Worm (Caenorhabditis elegans): ENCODE data around the gene prp-21.

DNA sequence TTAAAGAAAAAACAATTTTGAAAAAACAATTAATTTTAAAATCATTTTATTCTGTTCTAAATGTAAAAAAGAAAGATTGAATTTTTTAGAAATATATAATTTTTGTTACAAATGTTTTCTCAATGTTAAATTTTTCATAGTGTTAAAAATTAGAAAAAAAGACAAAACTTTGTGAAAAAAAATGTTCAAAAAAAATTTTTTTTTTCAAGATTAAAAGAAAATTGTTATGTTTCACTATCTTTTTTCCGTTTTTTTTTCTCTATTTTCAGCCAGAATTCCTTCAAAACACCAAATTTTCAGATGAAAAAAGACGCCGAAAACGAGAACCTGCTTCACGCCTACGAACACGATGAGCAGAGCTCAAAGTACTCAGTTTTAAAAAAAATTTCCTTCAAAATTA lies 10.5 kb downstream of the prp-21 start, which contains the start of gene sms-5:
- no peak for TF ChIP-seq zag-1 (tag; optimal IDR thresholded peaks at IDR 0.05)
- no peak for TF ChIP-seq pha-4 (tag; optimal IDR thresholded peaks at IDR 0.05)
- no peak for TF ChIP-seq ceh-82 (tag; optimal IDR thresholded peaks at IDR 0.05)
- TF ChIP-seq unc-62 (GFP tag; optimal IDR thresholded peaks at IDR 0.05), result no peak
- no peak for TF ChIP-seq tbx-2 (tag; optimal IDR thresholded peaks at IDR 0.05)
- TF ChIP-seq nhr-12 (tag; optimal IDR thresholded peaks at IDR 0.05), result no peak
- no peak for TF ChIP-seq mdl-1 (tag; optimal IDR thresholded peaks at IDR 0.05)
- no peak for TF ChIP-seq mml-1 (tag; optimal IDR thresholded peaks at IDR 0.05)
